Worm (Caenorhabditis elegans) whole organism, young adult: ENCODE measurements around the gene tomm-40.

ENCODE experiments used
- ama-1 ChIP-seq, 3 experiments: fragments of 150-350 bp in 1 of 3; sonication (generic microtip) in 2 of 3; optimal IDR thresholded peaks; 2 replicates each; lab custom pipeline; 2014 to 2018; ENCODE audit warnings: missing biosample characterization in 2 of 3, missing genetic modification characterization in 2 of 3, missing genetic modification reagents in 2 of 3
- cebp-1 ChIP-seq, 2 experiments: fragments of 200-800 bp in 1 of 2; sonication (Bioruptor generic) in 1 of 2; sonication (generic microtip) in 1 of 2; IDR thresholded peaks in 1 of 2; optimal IDR thresholded peaks in 1 of 2; 2 replicates each; pipeline versions ENCODE4 v1.3.6 to Lab custom; 2017 to 2022; ENCODE audit warnings: missing compliant biosample characterization in 2 of 2, missing genetic modification characterization in 2 of 2, mild to moderate bottlenecking in 1 of 2, missing genetic modification reagents in 1 of 2, moderate library complexity in 1 of 2
- egl-18 ChIP-seq: fragments of 200-800 bp; sonication (Bioruptor generic); IDR thresholded peaks from 2 replicates; pipeline ENCODE4 v1.3.6; 2022; ENCODE audit warnings: missing genetic modification reagents, missing genetic modification characterization, missing compliant biosample characterization
- let-526 ChIP-seq: fragments of 200-800 bp; sonication (Bioruptor generic); IDR thresholded peaks from 2 replicates; pipeline ENCODE4 v1.3.6; 2022; ENCODE audit warnings: missing genetic modification reagents, missing genetic modification characterization, missing compliant biosample characterization
- nhr-80 ChIP-seq: sonication (generic microtip); optimal IDR thresholded peaks from 2 replicates; lab custom pipeline; 2016; ENCODE audit warnings: missing genetic modification characterization, missing compliant biosample characterization
- pha-4 ChIP-seq: fragments of 150-350 bp; sonication (generic microtip); optimal IDR thresholded peaks from 2 replicates; lab custom pipeline; 2014; ENCODE audit warnings: missing biosample characterization, missing genetic modification reagents, missing genetic modification characterization

DNA sequence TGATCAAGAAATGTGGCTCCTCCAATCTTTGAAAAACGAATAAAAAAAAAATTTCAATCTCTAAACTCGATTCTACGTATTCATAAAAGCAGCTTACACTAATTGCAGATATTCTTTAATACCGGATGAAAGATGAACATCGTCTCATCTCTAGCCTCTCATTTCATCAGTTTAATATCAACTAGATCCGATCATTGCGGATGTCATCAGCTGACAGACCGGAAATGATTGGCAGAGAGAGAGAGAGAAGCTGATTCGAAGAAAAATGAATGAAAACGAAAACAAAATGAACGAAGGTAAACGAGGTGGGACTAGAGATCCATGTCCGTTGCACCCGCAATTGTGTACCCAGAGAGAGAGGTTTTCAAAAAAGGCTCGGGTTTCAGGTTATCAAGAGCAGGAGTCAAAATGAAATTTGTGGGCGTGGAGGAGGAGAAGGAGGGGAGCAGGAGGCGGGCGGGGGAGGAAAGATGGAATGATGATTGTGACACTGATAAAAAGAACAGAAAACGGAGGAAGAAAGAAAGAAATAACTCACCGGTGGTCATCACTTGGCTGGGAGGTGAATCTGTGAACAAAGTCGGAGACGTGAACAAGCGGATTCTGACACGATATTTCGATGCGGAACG lies 41.6 kb upstream of the tomm-40 start:
- TF ChIP-seq let-526: no peak
- no peak for TF ChIP-seq ama-1 (optimal IDR thresholded peaks at IDR 0.05; lab: Kevin White, UChicago)
- TF ChIP-seq ama-1 (GFP tag; optimal IDR thresholded peaks at IDR 0.05; lab: Kevin White, UChicago): no peak
- no peak for TF ChIP-seq cebp-1 (GFP tag; IDR thresholded peaks at IDR 0.05; lab: Robert Waterston, UW)
- TF ChIP-seq cebp-1 (tag; optimal IDR thresholded peaks at IDR 0.05; lab: Kevin White, UChicago): no peak
- TF ChIP-seq egl-18: no peak
- TF ChIP-seq nhr-80 (tag; lab: Kevin White, UChicago): no peak
- TF ChIP-seq pha-4 (tag; lab: Kevin White, UChicago): no peak
